Fruit fly (Drosophila melanogaster) whole organism, embryonic: ENCODE results near the gene CG33108.

Experiments used
- Atf6 ChIP-seq: fragments of 200-800 bp; sonication (Bioruptor generic); IDR thresholded peaks from 2 replicates; pipeline ENCODE4 v1.3.6; 2022; ENCODE audit warnings: missing biosample characterization, missing genetic modification characterization
- BtbVII ChIP-seq: fragments of 200-800 bp; sonication (Bioruptor generic); optimal IDR thresholded peaks from 3 replicates; lab custom pipeline; 2017; ENCODE audit warnings: missing biosample characterization, mild to moderate bottlenecking, missing genetic modification characterization
- C15 ChIP-seq: fragments of 200-800 bp; sonication (Bioruptor generic); IDR thresholded peaks from 3 replicates; pipeline ENCODE4 v1.3.6; 2022; ENCODE audit warnings: missing biosample characterization, missing genetic modification characterization
- CG10147 ChIP-seq: fragments of 200-800 bp; sonication (Bioruptor generic); optimal IDR thresholded peaks from 2 replicates; lab custom pipeline; 2019; ENCODE audit warnings: missing biosample characterization, mild to moderate bottlenecking, missing genetic modification characterization, moderate library complexity
- CG10209 ChIP-seq: fragments of 200-800 bp; sonication (Bioruptor generic); optimal IDR thresholded peaks from 3 replicates; lab custom pipeline; 2017; ENCODE audit warnings: missing biosample characterization, mild to moderate bottlenecking, missing genetic modification characterization, missing genetic modification reagents
- CG10321 ChIP-seq: fragments of 200-800 bp; sonication (Bioruptor generic); IDR thresholded peaks from 2 replicates; pipeline ENCODE4 v1.3.6; 2022; ENCODE audit warnings: missing biosample characterization, missing genetic modification characterization
- CG13624 ChIP-seq: fragments of 200-800 bp; sonication (Bioruptor generic); optimal IDR thresholded peaks from 2 replicates; lab custom pipeline; 2016; ENCODE audit warnings: missing biosample characterization, missing genetic modification characterization
- CG15011 ChIP-seq: fragments of 200-800 bp; sonication (Bioruptor generic); optimal IDR thresholded peaks from 3 replicates; lab custom pipeline; 2018; ENCODE audit warnings: missing biosample characterization, mild to moderate bottlenecking, missing genetic modification characterization
- CG15514 ChIP-seq: fragments of 200-800 bp; sonication (Bioruptor generic); optimal IDR thresholded peaks from 3 replicates; lab custom pipeline; 2017; ENCODE audit warnings: missing biosample characterization, missing genetic modification characterization, mild to moderate bottlenecking, moderate library complexity, missing genetic modification reagents
- CG17361 ChIP-seq: fragments of 200-800 bp; sonication (Bioruptor generic); IDR thresholded peaks from 3 replicates; pipeline ENCODE4 v1.3.6; 2022; ENCODE audit warnings: missing biosample characterization, missing genetic modification characterization
- CG17802 ChIP-seq: fragments of 200-800 bp; sonication (Bioruptor generic); optimal IDR thresholded peaks from 2 replicates; lab custom pipeline; 2018; ENCODE audit warnings: missing biosample characterization, mild to moderate bottlenecking, missing genetic modification characterization, moderate library complexity
- CG1792 ChIP-seq: fragments of 200-800 bp; sonication (Bioruptor generic); optimal IDR thresholded peaks from 2 replicates; lab custom pipeline; 2016; ENCODE audit warnings: missing biosample characterization, missing genetic modification characterization
- CG2678 ChIP-seq: fragments of 200-800 bp; sonication (Bioruptor generic); optimal IDR thresholded peaks from 3 replicates; lab custom pipeline; 2019; ENCODE audit warnings: missing biosample characterization, mild to moderate bottlenecking, missing genetic modification characterization, moderate library complexity
- CG2889 ChIP-seq: fragments of 200-800 bp; sonication (Bioruptor generic); IDR thresholded peaks from 3 replicates; pipeline ENCODE4 v1.3.6; 2022; ENCODE audit warnings: missing biosample characterization, missing genetic modification characterization
- CG34376 ChIP-seq: fragments of 200-800 bp; sonication (Bioruptor generic); optimal IDR thresholded peaks from 2 replicates; lab custom pipeline; 2018; ENCODE audit warnings: missing biosample characterization, mild to moderate bottlenecking, missing genetic modification characterization
- CG8765 ChIP-seq: fragments of 200-800 bp; sonication (Bioruptor generic); IDR thresholded peaks from 2 replicates; pipeline ENCODE4 v1.3.6; 2022; ENCODE audit warnings: missing biosample characterization, missing genetic modification characterization
- Dip2 ChIP-seq: fragments of 200-800 bp; sonication (Bioruptor generic); IDR thresholded peaks from 2 replicates; pipeline ENCODE4 v1.3.6; 2022; ENCODE audit warnings: missing biosample characterization, missing genetic modification characterization
- Dip3 ChIP-seq: fragments of 200-800 bp; sonication (Bioruptor generic); optimal IDR thresholded peaks from 3 replicates; lab custom pipeline; 2016; ENCODE audit warnings: missing biosample characterization, missing genetic modification characterization
- Elba2 ChIP-seq: fragments of 200-800 bp; sonication (Bioruptor generic); optimal IDR thresholded peaks from 3 replicates; lab custom pipeline; 2016; ENCODE audit warnings: missing biosample characterization, missing genetic modification characterization
- GATAe ChIP-seq: fragments of 200-800 bp; sonication (Bioruptor generic); conservative IDR thresholded peaks from 2 replicates; pipeline ENCODE4 v1.3.6; 2022; ENCODE audit warnings: missing biosample characterization, missing genetic modification characterization
- Hand ChIP-seq: fragments of 200-800 bp; sonication (Bioruptor generic); optimal IDR thresholded peaks from 2 replicates; lab custom pipeline; 2017; ENCODE audit warnings: mild to moderate bottlenecking, missing biosample characterization, missing genetic modification reagents, missing genetic modification characterization
- Hsf ChIP-seq: fragments of 200-800 bp; sonication (Bioruptor generic); optimal IDR thresholded peaks from 3 replicates; lab custom pipeline; 2016; ENCODE audit warnings: missing biosample characterization, missing genetic modification characterization
- Mes4 ChIP-seq: fragments of 200-800 bp; sonication (Bioruptor generic); optimal IDR thresholded peaks from 2 replicates; lab custom pipeline; 2016; ENCODE audit warnings: missing biosample characterization, missing genetic modification characterization
- Pdp1 ChIP-seq, 2 experiments: fragments of 200-800 bp; sonication (Bioruptor generic); optimal IDR thresholded peaks; 3 replicates each; lab custom pipeline; 2016; ENCODE audit warnings: missing biosample characterization in 2 of 2, missing genetic modification characterization in 2 of 2, mild to moderate bottlenecking in 1 of 2, moderate library complexity in 1 of 2
- bbx ChIP-seq: fragments of 200-800 bp; sonication (Bioruptor generic); IDR thresholded peaks from 2 replicates; pipeline ENCODE4 v1.3.6; 2022; ENCODE audit warnings: missing biosample characterization, missing genetic modification characterization; ENCODE audit not compliant: partially characterized antibody
- chinmo ChIP-seq: fragments of 200-800 bp; sonication (Bioruptor generic); IDR thresholded peaks from 4 replicates; pipeline ENCODE4 v1.3.6; 2022; ENCODE audit warnings: missing biosample characterization, missing genetic modification characterization; ENCODE audit not compliant: partially characterized antibody
- ci ChIP-seq: fragments of 200-800 bp; sonication (Bioruptor generic); IDR thresholded peaks from 3 replicates; pipeline ENCODE4 v1.3.6; 2022; ENCODE audit warnings: missing biosample characterization, missing genetic modification characterization
- disco-r ChIP-seq: fragments of 200-800 bp; sonication (Bioruptor generic); optimal IDR thresholded peaks from 2 replicates; lab custom pipeline; 2016; ENCODE audit warnings: missing biosample characterization, missing genetic modification characterization
- eve ChIP-seq, 2 experiments: fragments of >200 bp; optimal IDR thresholded peaks; 2 replicates each; lab custom pipeline; 2017; ENCODE audit warnings: missing biosample characterization in 2 of 2, missing genetic modification characterization in 2 of 2
- ewg ChIP-seq: fragments of 200-800 bp; sonication (Bioruptor generic); optimal IDR thresholded peaks from 3 replicates; lab custom pipeline; 2017; ENCODE audit warnings: mild to moderate bottlenecking, missing biosample characterization, missing genetic modification reagents, missing genetic modification characterization
- exex ChIP-seq: fragments of 200-800 bp; sonication (Bioruptor generic); optimal IDR thresholded peaks from 4 replicates; lab custom pipeline; 2018; ENCODE audit warnings: missing biosample characterization, mild to moderate bottlenecking, missing genetic modification characterization, moderate library complexity
- gcm ChIP-seq: fragments of 200-800 bp; sonication (Bioruptor generic); optimal IDR thresholded peaks from 2 replicates; lab custom pipeline; 2019; ENCODE audit warnings: missing biosample characterization, mild to moderate bottlenecking, missing genetic modification characterization, moderate library complexity
- gcm2 ChIP-seq: fragments of 200-800 bp; sonication (Bioruptor generic); optimal IDR thresholded peaks from 2 replicates; lab custom pipeline; 2016; ENCODE audit warnings: missing biosample characterization, missing genetic modification characterization
- hkb ChIP-seq, 2 experiments: fragments of 200-800 bp in 1 of 2; fragments of >200 bp in 1 of 2; sonication (Bioruptor generic) in 1 of 2; IDR thresholded peaks in 1 of 2; optimal IDR thresholded peaks in 1 of 2; 2 replicates each; pipeline versions ENCODE4 v1.3.6 to Lab custom; 2017 to 2022; ENCODE audit warnings: missing biosample characterization in 1 of 2, missing genetic modification characterization in 1 of 2
- kni ChIP-seq: fragments of 200-800 bp; sonication (Bioruptor generic); optimal IDR thresholded peaks from 3 replicates; lab custom pipeline; 2017; ENCODE audit warnings: mild to moderate bottlenecking, missing biosample characterization, missing genetic modification reagents, missing genetic modification characterization
- maf-S ChIP-seq: fragments of 200-800 bp; sonication (Bioruptor generic); optimal IDR thresholded peaks from 2 replicates; lab custom pipeline; 2016; ENCODE audit warnings: missing biosample characterization, missing genetic modification characterization
- mirr ChIP-seq: fragments of 200-800 bp; sonication (Bioruptor generic); optimal IDR thresholded peaks from 3 replicates; lab custom pipeline; 2018; ENCODE audit warnings: missing biosample characterization, mild to moderate bottlenecking, missing genetic modification characterization
- run ChIP-seq: fragments of 200-800 bp; sonication (Bioruptor generic); optimal IDR thresholded peaks from 3 replicates; lab custom pipeline; 2018; ENCODE audit warnings: missing biosample characterization, mild to moderate bottlenecking, missing genetic modification characterization
- schlank ChIP-seq: fragments of 200-800 bp; sonication (Bioruptor generic); optimal IDR thresholded peaks from 2 replicates; lab custom pipeline; 2018; ENCODE audit warnings: missing biosample characterization, mild to moderate bottlenecking, missing genetic modification characterization
- scrt ChIP-seq: fragments of 200-800 bp; sonication (Bioruptor generic); optimal IDR thresholded peaks from 2 replicates; lab custom pipeline; 2018; ENCODE audit warnings: missing biosample characterization, mild to moderate bottlenecking, missing genetic modification characterization, moderate library complexity
- sd ChIP-seq: fragments of 200-800 bp; sonication (Bioruptor generic); optimal IDR thresholded peaks from 3 replicates; lab custom pipeline; 2018; ENCODE audit warnings: missing biosample characterization, mild to moderate bottlenecking, missing genetic modification characterization, moderate library complexity
- sqz ChIP-seq: fragments of 200-800 bp; sonication (Bioruptor generic); optimal IDR thresholded peaks from 3 replicates; lab custom pipeline; 2018; ENCODE audit warnings: missing biosample characterization, mild to moderate bottlenecking, missing genetic modification characterization
- sug ChIP-seq: fragments of 200-800 bp; optimal IDR thresholded peaks from 2 replicates; lab custom pipeline; 2019; ENCODE audit warnings: missing biosample characterization, mild to moderate bottlenecking, missing genetic modification characterization, moderate library complexity
- tll ChIP-seq, 2 experiments: fragments of 200-800 bp in 1 of 2; fragments of >200 bp in 1 of 2; sonication (Bioruptor generic) in 1 of 2; optimal IDR thresholded peaks; 2 replicates each; lab custom pipeline; 2017 to 2019; ENCODE audit warnings: missing biosample characterization in 2 of 2, missing genetic modification characterization in 2 of 2, mild to moderate bottlenecking in 1 of 2, moderate library complexity in 1 of 2
- trem ChIP-seq: fragments of 200-800 bp; optimal IDR thresholded peaks from 3 replicates; lab custom pipeline; 2019; ENCODE audit warnings: missing biosample characterization, mild to moderate bottlenecking, missing genetic modification characterization, moderate library complexity
- tx ChIP-seq: fragments of 200-800 bp; sonication (Bioruptor generic); optimal IDR thresholded peaks from 2 replicates; lab custom pipeline; 2016; ENCODE audit warnings: missing biosample characterization, missing genetic modification characterization

CG33108 gene

dm6 chr3R:24015939-24016913, 20.8 kb downstream of the CG33108 start:
- TF ChIP-seq sug (tag; lab: Kevin White, UChicago), result peak; percentile 84
- no peak for TF ChIP-seq ewg (GFP tag; lab: Kevin White, UChicago)
- TF ChIP-seq Dip2, result no peak
- TF ChIP-seq scrt (GFP tag; lab: Kevin White, UChicago), result no peak
- 0 out of 3 replicates have a peak, but pooled peaks have one; percentile 19 for TF ChIP-seq ci (GFP tag; lab: Robert Waterston, UW)
- no peak for TF ChIP-seq Hsf (GFP tag; lab: Kevin White, UChicago)
- no peak for TF ChIP-seq tx (GFP tag; lab: Kevin White, UChicago)
- TF ChIP-seq CG2678 (tag; lab: Kevin White, UChicago), result peak; percentile 41
- no peak for TF ChIP-seq gcm (GFP tag; lab: Kevin White, UChicago)
- no peak for TF ChIP-seq disco-r
- no peak for TF ChIP-seq kni (GFP tag; lab: Kevin White, UChicago)
- TF ChIP-seq sd, result no peak
- no peak for TF ChIP-seq schlank
- TF ChIP-seq eve (GFP tag; optimal IDR thresholded peaks at IDR 0.05; lab: Kevin White, UChicago), result no peak
- no peak for TF ChIP-seq Dip3 (GFP tag; lab: Kevin White, UChicago)
- no peak for TF ChIP-seq CG15011
- peak; percentile 3 for TF ChIP-seq mirr (GFP tag; lab: Kevin White, UChicago)
- TF ChIP-seq CG2889, result 0 out of 3 replicates have a peak, but pooled peaks have one; percentile 11
- no peak for TF ChIP-seq hkb (optimal IDR thresholded peaks at IDR 0.05; lab: Kevin White, UChicago)
- TF ChIP-seq hkb (GFP tag; IDR thresholded peaks at IDR 0.05; lab: Robert Waterston, UW), result no peak
- no peak for TF ChIP-seq trem (tag; lab: Kevin White, UChicago)
- TF ChIP-seq gcm2 (GFP tag; lab: Kevin White, UChicago), result no peak
- peak; percentile 28 for TF ChIP-seq BtbVII
- 0 out of 4 replicates have a peak, but pooled peaks have one; percentile 73 for TF ChIP-seq chinmo (GFP tag; lab: Robert Waterston, UW)
- no peak for TF ChIP-seq CG17802 (tag; lab: Kevin White, UChicago)
- TF ChIP-seq sqz (GFP tag; lab: Kevin White, UChicago), result peak; percentile 10
- peak; percentile 21; the same call in 1 of the 2 replicates for TF ChIP-seq Atf6 (GFP tag; lab: Robert Waterston, UW)
- peak in 1 of 2 experiments; percentile 12 for TF ChIP-seq Pdp1 (GFP tag; optimal IDR thresholded peaks at IDR 0.05; lab: Kevin White, UChicago)
- TF ChIP-seq CG8765 (GFP tag; lab: Robert Waterston, UW), result no peak
- no peak for TF ChIP-seq Mes4 (GFP tag; lab: Kevin White, UChicago)
- peak; percentile 46 for TF ChIP-seq GATAe (GFP tag; lab: Robert Waterston, UW)
- TF ChIP-seq CG34376 (GFP tag; lab: Kevin White, UChicago), result peak; percentile 44
- TF ChIP-seq CG17361 (GFP tag; lab: Robert Waterston, UW), result no peak
- TF ChIP-seq C15 (GFP tag; lab: Robert Waterston, UW), result no peak
- TF ChIP-seq exex (tag; lab: Kevin White, UChicago), result peak; percentile 89
- no peak for TF ChIP-seq CG10147 (GFP tag; lab: Kevin White, UChicago)
- no peak for TF ChIP-seq Hand (GFP tag; lab: Kevin White, UChicago)
- peak; percentile 79 for TF ChIP-seq CG10321
- no peak for TF ChIP-seq CG10209 (GFP tag; lab: Kevin White, UChicago)
- TF ChIP-seq CG1792 (GFP tag; lab: Kevin White, UChicago), result no peak
- TF ChIP-seq run (tag; lab: Kevin White, UChicago), result no peak
- TF ChIP-seq bbx (GFP tag; lab: Robert Waterston, UW), result no peak
- no peak for TF ChIP-seq CG15514 (GFP tag; lab: Kevin White, UChicago)
- TF ChIP-seq CG13624 (GFP tag; lab: Kevin White, UChicago), result no peak
- TF ChIP-seq maf-S, result no peak
- TF ChIP-seq tll (GFP tag; optimal IDR thresholded peaks at IDR 0.05; lab: Kevin White, UChicago), result no peak
- TF ChIP-seq Elba2 (GFP tag; lab: Kevin White, UChicago), result no peak
- TF ChIP-seq, all 482 proteins: peak for 14
